Worm (Caenorhabditis elegans): ENCODE data around the gene dot-1.4.

Gene dot-1.4

DNA sequence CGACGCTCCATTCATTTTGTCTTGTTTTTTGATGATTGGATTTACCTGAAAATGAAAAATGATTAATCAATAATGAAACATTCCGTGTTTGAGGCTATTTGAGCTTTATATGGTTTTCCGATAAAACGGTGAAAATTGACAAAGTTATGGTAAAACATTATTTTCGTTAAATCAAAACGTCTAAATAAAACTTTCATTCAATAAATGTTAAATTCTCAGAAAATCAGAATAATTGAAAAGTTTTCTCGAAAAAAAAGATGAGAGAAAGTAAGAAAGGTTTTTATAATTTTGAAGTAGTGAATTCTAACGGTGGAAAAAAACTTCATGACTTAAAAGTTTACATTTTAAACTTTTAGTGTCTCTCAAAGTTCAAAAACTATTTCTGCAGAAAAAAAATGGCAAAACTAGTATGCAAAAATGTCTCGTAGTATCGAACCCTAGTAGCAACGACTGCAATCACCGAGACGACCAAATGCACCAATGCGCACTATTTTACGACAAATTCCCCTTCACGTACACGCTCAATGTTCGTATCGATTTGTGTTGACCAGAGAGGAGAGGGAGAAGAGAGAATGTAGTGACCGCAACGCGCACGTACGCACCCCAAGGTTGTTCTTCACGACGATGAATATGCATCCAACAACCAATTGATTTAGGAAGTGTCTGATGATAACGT, 15.5 kb upstream of the dot-1.4 start, which contains the start of gene nfya-1 (continued):
- no peak for TF ChIP-seq mab-5 (tag; optimal IDR thresholded peaks at IDR 0.05)
- TF ChIP-seq elt-1 (tag; optimal IDR thresholded peaks at IDR 0.05), result no peak
- TF ChIP-seq nhr-12 (tag; optimal IDR thresholded peaks at IDR 0.05), result no peak
- peak; percentile 18 for TF ChIP-seq fos-1 (tag; optimal IDR thresholded peaks at IDR 0.05)
- TF ChIP-seq unc-55 (GFP tag; optimal IDR thresholded peaks at IDR 0.05), result peak; percentile 74
- no peak for TF ChIP-seq ztf-11 (tag; optimal IDR thresholded peaks at IDR 0.05)
- no peak for TF ChIP-seq peb-1 (tag; optimal IDR thresholded peaks at IDR 0.05)
- no peak for TF ChIP-seq nhr-77 (tag; optimal IDR thresholded peaks at IDR 0.05)
- TF ChIP-seq lsy-2 (tag; optimal IDR thresholded peaks at IDR 0.05), result peak in 1 of 2 experiments; percentile 66
- peak; percentile 62 for TF ChIP-seq ceh-16 (tag; optimal IDR thresholded peaks at IDR 0.05)
- TF ChIP-seq nhr-10 (tag; optimal IDR thresholded peaks at IDR 0.05), result no peak
- peak; percentile 53 for TF ChIP-seq sma-9 (GFP tag; optimal IDR thresholded peaks at IDR 0.05)
- TF ChIP-seq sma-9 (tag; optimal IDR thresholded peaks at IDR 0.05), result no peak

DNA sequence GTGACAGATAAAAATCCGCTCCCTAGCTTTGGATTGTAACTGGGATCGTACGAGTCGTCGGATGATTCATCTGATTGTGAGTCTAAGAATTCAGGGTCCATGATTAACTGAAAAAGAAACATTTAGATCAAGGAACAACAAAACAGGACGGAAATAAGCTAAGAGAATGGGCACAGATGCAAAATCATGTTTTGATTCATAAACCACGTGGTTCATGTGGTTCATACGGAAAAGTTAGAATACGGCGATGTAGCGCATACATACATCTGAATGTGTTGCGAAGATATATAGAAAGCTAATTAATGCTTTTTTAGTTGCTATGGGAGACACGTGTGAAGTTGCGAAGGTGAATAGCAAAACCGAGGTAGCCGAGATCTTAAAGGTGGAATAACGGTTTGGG, 10.5 kb upstream of the dot-1.4 start, which contains the start of gene F55G7.3:
Gene F55G7.3, minus strand, starts transcription at position 101 of the 400 bp plus-strand sequence.
- no peak for TF ChIP-seq nhr-21 (tag; optimal IDR thresholded peaks at IDR 0.05)
- no peak for TF ChIP-seq mdl-1 (tag; optimal IDR thresholded peaks at IDR 0.05)
- no peak for TF ChIP-seq lsy-2 (tag; optimal IDR thresholded peaks at IDR 0.05)
- TF ChIP-seq egl-27 (tag; optimal IDR thresholded peaks at IDR 0.05), result no peak
- TF ChIP-seq sma-3 (GFP tag; optimal IDR thresholded peaks at IDR 0.05), result no peak
- no peak for TF ChIP-seq C34F6.9 (tag; optimal IDR thresholded peaks at IDR 0.05)
- TF ChIP-seq nhr-6 (tag; optimal IDR thresholded peaks at IDR 0.05), result no peak
- TF ChIP-seq ama-1 (optimal IDR thresholded peaks at IDR 0.05), result no peak
- no peak for TF ChIP-seq ztf-1 (GFP tag; conservative IDR thresholded peaks at IDR 0.05)
- no peak for TF ChIP-seq ZK546.5 (tag; optimal IDR thresholded peaks at IDR 0.05)
- TF ChIP-seq elt-3 (tag; optimal IDR thresholded peaks at IDR 0.05), result no peak
- TF ChIP-seq nhr-25 (tag; optimal IDR thresholded peaks at IDR 0.05), result no peak
- no peak for TF ChIP-seq zag-1 (tag; optimal IDR thresholded peaks at IDR 0.05)
- TF ChIP-seq ceh-82 (tag; optimal IDR thresholded peaks at IDR 0.05), result no peak

- no peak for TF ChIP-seq lin-11 (tag; optimal IDR thresholded peaks at IDR 0.05)
- TF ChIP-seq egl-27 (tag; optimal IDR thresholded peaks at IDR 0.05), result no peak
- no peak for TF ChIP-seq unc-39 (tag; optimal IDR thresholded peaks at IDR 0.05)
- no peak for TF ChIP-seq peb-1 (tag; optimal IDR thresholded peaks at IDR 0.05)
- TF ChIP-seq crh-2 (tag; optimal IDR thresholded peaks at IDR 0.05), result no peak
- no peak for TF ChIP-seq nhr-10 (tag; optimal IDR thresholded peaks at IDR 0.05)
- no peak for TF ChIP-seq ZK546.5 (tag; optimal IDR thresholded peaks at IDR 0.05)
- TF ChIP-seq mdl-1 (tag; optimal IDR thresholded peaks at IDR 0.05), result no peak
- TF ChIP-seq R02D3.7 (tag; optimal IDR thresholded peaks at IDR 0.05), result no peak
- no peak for TF ChIP-seq sma-9 (GFP tag; optimal IDR thresholded peaks at IDR 0.05)
- no peak for TF ChIP-seq sma-9 (tag; optimal IDR thresholded peaks at IDR 0.05)
- TF ChIP-seq ztf-1 (GFP tag; conservative IDR thresholded peaks at IDR 0.05), result no peak
- no peak for TF ChIP-seq blmp-1 (tag; optimal IDR thresholded peaks at IDR 0.05; ENCODE audit: insufficient read depth)
- no peak for TF ChIP-seq F13H6.1 (tag; optimal IDR thresholded peaks at IDR 0.05)
- no peak for TF ChIP-seq snpc-4 (tag; optimal IDR thresholded peaks at IDR 0.05)
- no peak for TF ChIP-seq aly-2 (tag; optimal IDR thresholded peaks at IDR 0.05)
- TF ChIP-seq alr-1 (tag; optimal IDR thresholded peaks at IDR 0.05), result no peak
- no peak for TF ChIP-seq lin-39 (tag; optimal IDR thresholded peaks at IDR 0.05)
- TF ChIP-seq nhr-23 (tag; optimal IDR thresholded peaks at IDR 0.05), result no peak
- no peak for TF ChIP-seq ztf-11 (tag; optimal IDR thresholded peaks at IDR 0.05)
- TF ChIP-seq mab-5 (tag; optimal IDR thresholded peaks at IDR 0.05), result no peak
Observed at ce11 chrX:11938826-11939225, 7.4 kb upstream of the dot-1.4 start, which contains the start of gene F55G7.5. F55G7.5 (minus strand) TSS chrX:11938926.

DNA sequence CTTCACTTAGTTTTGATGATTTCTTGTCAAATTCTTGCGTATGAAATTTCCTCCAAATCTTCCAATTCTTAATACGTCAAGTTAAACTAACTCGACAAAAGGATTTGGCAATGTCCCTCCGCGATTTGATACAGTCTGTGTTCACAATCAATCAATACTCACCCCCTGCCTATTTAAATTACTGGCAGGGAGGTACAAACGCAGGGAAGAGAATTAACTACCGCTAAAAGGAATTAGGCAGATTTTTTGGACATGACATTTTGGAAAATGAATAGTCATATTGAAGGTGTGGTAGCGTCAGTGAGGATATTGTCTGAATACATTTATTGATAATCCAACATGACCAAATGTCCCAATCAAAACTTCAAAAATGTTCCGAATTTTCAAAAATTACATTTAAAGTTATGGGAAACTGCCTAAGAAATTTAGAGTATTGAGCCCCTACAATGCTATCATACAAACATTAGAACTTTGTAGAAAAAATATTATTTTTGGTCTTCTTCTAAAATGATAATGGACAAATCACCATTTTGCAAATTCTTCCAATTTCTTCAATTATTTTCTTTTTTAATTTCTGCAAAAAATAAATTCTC, 6.0 kb upstream of the dot-1.4 start:
- TF ChIP-seq nhr-129 (tag; optimal IDR thresholded peaks at IDR 0.05) (peak; percentile 100), ztf-11 (tag; optimal IDR thresholded peaks at IDR 0.05) (peak; percentile 77), ztf-4 (tag; optimal IDR thresholded peaks at IDR 0.05) (peak; percentile 91), blmp-1 (tag; optimal IDR thresholded peaks at IDR 0.05; ENCODE audit: insufficient read depth) (peak; percentile 93), R02D3.7 (tag; optimal IDR thresholded peaks at IDR 0.05) (peak; percentile 78), F13H6.1 (tag; optimal IDR thresholded peaks at IDR 0.05) (peak; percentile 98), C34F6.9 (tag; optimal IDR thresholded peaks at IDR 0.05) (peak; percentile 98), unc-62 (GFP tag; optimal IDR thresholded peaks at IDR 0.05) (peak; percentile 93), ceh-82 (tag; optimal IDR thresholded peaks at IDR 0.05) (peak; percentile 96), ama-1 (optimal IDR thresholded peaks at IDR 0.05) (peak; percentile 51), lin-39 (tag; optimal IDR thresholded peaks at IDR 0.05) (peak; percentile 93), sma-3 (GFP tag; optimal IDR thresholded peaks at IDR 0.05) (peak; percentile 99), ZK546.5 (tag; optimal IDR thresholded peaks at IDR 0.05) (peak; percentile 71), gmeb-1 (tag; optimal IDR thresholded peaks at IDR 0.05) (peak; percentile 97), elt-1 (tag; optimal IDR thresholded peaks at IDR 0.05) (no peak), mdl-1 (tag; optimal IDR thresholded peaks at IDR 0.05) (peak; percentile 90 to 92), nhr-77 (tag; optimal IDR thresholded peaks at IDR 0.05) (peak; percentile 98), alr-1 (tag; optimal IDR thresholded peaks at IDR 0.05) (no peak), crh-2 (tag; optimal IDR thresholded peaks at IDR 0.05) (peak; percentile 99), mbf-1 (tag; optimal IDR thresholded peaks at IDR 0.05) (peak; percentile 75), nhr-21 (tag; optimal IDR thresholded peaks at IDR 0.05) (peak; percentile 100), peb-1 (tag; optimal IDR thresholded peaks at IDR 0.05) (no peak), nhr-6 (tag; optimal IDR thresholded peaks at IDR 0.05) (peak; percentile 99), ceh-16 (tag; optimal IDR thresholded peaks at IDR 0.05) (peak; percentile 92), ztf-1 (GFP tag; conservative IDR thresholded peaks at IDR 0.05) (0 out of 2 replicates have a peak, but pooled peaks have one; percentile 55), nhr-25 (tag; optimal IDR thresholded peaks at IDR 0.05) (peak; percentile 98), lin-11 (tag; optimal IDR thresholded peaks at IDR 0.05) (peak; percentile 76)

All from whole organism, L2 larva.